Fruit fly (Drosophila melanogaster) whole organism, embryonic: Measurements from ENCODE around the gene CNPYb.

Experiments used
- Abd-B ChIP-seq: fragments of 200-800 bp; sonication (Bioruptor generic); optimal IDR thresholded peaks from 2 replicates; lab custom pipeline; 2018; ENCODE audit warnings: missing biosample characterization, mild to moderate bottlenecking, missing genetic modification characterization, moderate library complexity
- Awh ChIP-seq: fragments of 200-800 bp; sonication (Bioruptor generic); IDR thresholded peaks from 2 replicates; pipeline ENCODE4, ENCODE4 v1.3.6; 2022; ENCODE audit warnings: missing biosample characterization, missing genetic modification characterization
- C15 ChIP-seq: fragments of 200-800 bp; sonication (Bioruptor generic); IDR thresholded peaks from 3 replicates; pipeline ENCODE4 v1.3.6; 2022; ENCODE audit warnings: missing biosample characterization, missing genetic modification characterization
- CG10274 ChIP-seq: fragments of 200-800 bp; sonication (Bioruptor generic); optimal IDR thresholded peaks from 3 replicates; lab custom pipeline; 2017; ENCODE audit warnings: missing biosample characterization, mild to moderate bottlenecking, missing genetic modification characterization
- CG10543 ChIP-seq: fragments of 200-800 bp; sonication (Bioruptor generic); optimal IDR thresholded peaks from 3 replicates; lab custom pipeline; 2017; ENCODE audit warnings: missing biosample characterization, mild to moderate bottlenecking, missing genetic modification characterization, moderate library complexity
- CG11247 ChIP-seq: fragments of 200-800 bp; sonication (Bioruptor generic); IDR thresholded peaks from 2 replicates; pipeline ENCODE4 v1.3.6; 2022; ENCODE audit warnings: missing biosample characterization, missing genetic modification characterization
- CG11398 ChIP-seq: fragments of 200-800 bp; sonication (Bioruptor generic); optimal IDR thresholded peaks from 2 replicates; lab custom pipeline; 2016; ENCODE audit warnings: missing biosample characterization, missing genetic modification characterization
- CG14050 ChIP-seq: fragments of 200-800 bp; sonication (Bioruptor generic); IDR thresholded peaks from 3 replicates; pipeline ENCODE4 v1.3.6; 2022; ENCODE audit warnings: missing biosample characterization, missing genetic modification characterization
- CG15514 ChIP-seq: fragments of 200-800 bp; sonication (Bioruptor generic); optimal IDR thresholded peaks from 3 replicates; lab custom pipeline; 2017; ENCODE audit warnings: missing biosample characterization, missing genetic modification characterization, mild to moderate bottlenecking, moderate library complexity, missing genetic modification reagents
- CG16815 ChIP-seq: fragments of 200-800 bp; sonication (Bioruptor generic); optimal IDR thresholded peaks from 3 replicates; lab custom pipeline; 2017; ENCODE audit warnings: missing biosample characterization, mild to moderate bottlenecking, missing genetic modification characterization
- CG18011 ChIP-seq: fragments of 200-800 bp; sonication (Bioruptor generic); optimal IDR thresholded peaks from 2 replicates; lab custom pipeline; 2017; ENCODE audit warnings: missing biosample characterization, missing genetic modification characterization, mild to moderate bottlenecking, moderate library complexity, missing genotype
- CG30020 ChIP-seq: fragments of 200-800 bp; optimal IDR thresholded peaks from 2 replicates; lab custom pipeline; 2019; ENCODE audit warnings: missing biosample characterization, mild to moderate bottlenecking, missing genetic modification characterization, moderate library complexity
- CG4707 ChIP-seq: fragments of 200-800 bp; sonication (Bioruptor generic); optimal IDR thresholded peaks from 2 replicates; lab custom pipeline; 2018; ENCODE audit warnings: missing biosample characterization, mild to moderate bottlenecking, missing genetic modification characterization, moderate library complexity
- CG4820 ChIP-seq: fragments of 200-800 bp; sonication (Bioruptor generic); optimal IDR thresholded peaks from 3 replicates; lab custom pipeline; 2016; ENCODE audit warnings: missing biosample characterization, missing genetic modification characterization
- CG7556 ChIP-seq: fragments of 200-800 bp; sonication (Bioruptor generic); optimal IDR thresholded peaks from 2 replicates; lab custom pipeline; 2017; ENCODE audit warnings: missing biosample characterization, mild to moderate bottlenecking, missing genetic modification characterization
- CG9437 ChIP-seq: fragments of 200-800 bp; sonication (Bioruptor generic); optimal IDR thresholded peaks from 2 replicates; lab custom pipeline; 2018; ENCODE audit warnings: missing biosample characterization, mild to moderate bottlenecking, missing genetic modification characterization
- CG9932 ChIP-seq: fragments of 200-800 bp; sonication (Bioruptor generic); IDR thresholded peaks from 2 replicates; pipeline ENCODE4 v1.3.6; 2022; ENCODE audit warnings: missing biosample characterization, missing genetic modification characterization
- CTCF ChIP-seq: fragments of 200-800 bp; sonication (Bioruptor generic); optimal IDR thresholded peaks from 2 replicates; lab custom pipeline; 2017; ENCODE audit warnings: missing biosample characterization, mild to moderate bottlenecking, missing genetic modification characterization, moderate library complexity
- CrebB ChIP-seq: fragments of 200-800 bp; sonication (Bioruptor generic); optimal IDR thresholded peaks from 3 replicates; lab custom pipeline; 2018; ENCODE audit warnings: missing biosample characterization, mild to moderate bottlenecking, missing genetic modification characterization
- Deaf1 ChIP-seq: fragments of 200-800 bp; optimal IDR thresholded peaks from 3 replicates; lab custom pipeline; 2019; ENCODE audit warnings: missing biosample characterization, mild to moderate bottlenecking, missing genetic modification characterization, moderate library complexity
- Dip3 ChIP-seq: fragments of 200-800 bp; sonication (Bioruptor generic); optimal IDR thresholded peaks from 3 replicates; lab custom pipeline; 2016; ENCODE audit warnings: missing biosample characterization, missing genetic modification characterization
- Eip74EF ChIP-seq, 2 experiments: fragments of 200-800 bp in 1 of 2; fragments of >200 bp in 1 of 2; sonication (Bioruptor generic) in 1 of 2; optimal IDR thresholded peaks; 2 replicates each; lab custom pipeline; 2017 to 2019; ENCODE audit warnings: missing biosample characterization in 2 of 2, missing genetic modification characterization in 2 of 2, mild to moderate bottlenecking in 1 of 2, moderate library complexity in 1 of 2
- MBD-R2 ChIP-seq: fragments of 200-800 bp; sonication (Bioruptor generic); IDR thresholded peaks from 2 replicates; pipeline ENCODE4 v1.3.6; 2022; ENCODE audit warnings: missing biosample characterization, missing genetic modification characterization
- Med ChIP-seq: fragments of 200-800 bp; sonication (Bioruptor generic); peaks from one replicate; lab custom pipeline; 2016; ENCODE audit warnings: missing biosample characterization, missing genetic modification characterization, mild to moderate bottlenecking, inconsistent platforms, moderate library complexity
- NK7.1 ChIP-seq: fragments of 200-800 bp; sonication (Bioruptor generic); optimal IDR thresholded peaks from 3 replicates; lab custom pipeline; 2016; ENCODE audit warnings: missing biosample characterization, missing genetic modification characterization
- Neu2 ChIP-seq: fragments of 200-800 bp; sonication (Bioruptor generic); optimal IDR thresholded peaks from 3 replicates; lab custom pipeline; 2016; ENCODE audit warnings: missing biosample characterization, missing genetic modification characterization, borderline replicate concordance
- Ravus ChIP-seq: fragments of 200-800 bp; sonication (Bioruptor generic); IDR thresholded peaks from 2 replicates; pipeline ENCODE4 v1.3.6; 2022; ENCODE audit warnings: missing biosample characterization, missing genetic modification characterization
- TFAM ChIP-seq: fragments of 200-800 bp; sonication (Bioruptor generic); optimal IDR thresholded peaks from 2 replicates; lab custom pipeline; 2017; ENCODE audit warnings: missing biosample characterization, missing genetic modification characterization, inconsistent platforms
- Taf1 ChIP-seq: fragments of 200-800 bp; sonication (Bioruptor generic); IDR thresholded peaks from 2 replicates; pipeline ENCODE4 v1.3.6; 2022; ENCODE audit warnings: missing biosample characterization, missing genetic modification characterization
- Trl ChIP-seq, 3 experiments: fragments of >200 bp in 2 of 3; fragments of 200-800 bp in 1 of 3; sonication (Bioruptor generic) in 1 of 3; optimal IDR thresholded peaks; 2 replicates in 1 of 3; 3 replicates in 2 of 3; lab custom pipeline; 2016 to 2017; ENCODE audit warnings: missing biosample characterization in 1 of 3, missing genetic modification characterization in 1 of 3
- ap ChIP-seq: fragments of 200-800 bp; sonication (Bioruptor generic); IDR thresholded peaks from 2 replicates; pipeline ENCODE4 v1.3.6; 2022; ENCODE audit warnings: missing biosample characterization, missing genetic modification characterization
- bcd ChIP-seq: fragments of 200-800 bp; sonication (Bioruptor generic); optimal IDR thresholded peaks from 2 replicates; lab custom pipeline; 2017; ENCODE audit warnings: missing biosample characterization, mild to moderate bottlenecking, missing genetic modification characterization
- ci ChIP-seq: fragments of 200-800 bp; sonication (Bioruptor generic); IDR thresholded peaks from 3 replicates; pipeline ENCODE4 v1.3.6; 2022; ENCODE audit warnings: missing biosample characterization, missing genetic modification characterization
- cwo ChIP-seq: fragments of 200-800 bp; sonication (Bioruptor generic); optimal IDR thresholded peaks from 3 replicates; lab custom pipeline; 2017; ENCODE audit warnings: missing biosample characterization, missing genetic modification characterization, mild to moderate bottlenecking, moderate library complexity, missing genetic modification reagents
- gt ChIP-seq: fragments of 200-800 bp; sonication (Bioruptor generic); IDR thresholded peaks from 2 replicates; pipeline ENCODE4 v1.3.6; 2022; ENCODE audit warnings: missing biosample characterization, missing genetic modification characterization
- inv ChIP-seq: fragments of 200-800 bp; sonication (Bioruptor generic); IDR thresholded peaks from 2 replicates; pipeline ENCODE4 v1.3.6; 2022; ENCODE audit warnings: missing biosample characterization, missing genetic modification characterization; ENCODE audit not compliant: partially characterized antibody
- knrl ChIP-seq: fragments of 200-800 bp; sonication (Bioruptor generic); IDR thresholded peaks from 3 replicates; pipeline ENCODE4 v1.3.6; 2022; ENCODE audit warnings: missing biosample characterization, missing genetic modification characterization; ENCODE audit not compliant: partially characterized antibody
- lola ChIP-seq, 3 experiments: fragments of >200 bp in 2 of 3; fragments of 200-800 bp in 1 of 3; sonication (Bioruptor generic) in 1 of 3; optimal IDR thresholded peaks; 2 replicates each; lab custom pipeline; 2017 to 2019; ENCODE audit warnings: missing biosample characterization in 3 of 3, missing genetic modification characterization in 3 of 3, mild to moderate bottlenecking in 1 of 3, moderate library complexity in 1 of 3
- mld ChIP-seq: fragments of 200-800 bp; sonication (Bioruptor generic); IDR thresholded peaks from 3 replicates; pipeline ENCODE4 v1.3.6; 2022; ENCODE audit warnings: missing biosample characterization, missing genetic modification characterization; ENCODE audit not compliant: partially characterized antibody
- org-1 ChIP-seq: fragments of 200-800 bp; sonication (Bioruptor generic); optimal IDR thresholded peaks from 2 replicates; lab custom pipeline; 2017; ENCODE audit warnings: missing biosample characterization, missing genetic modification characterization
- repo ChIP-seq: fragments of 200-800 bp; sonication (Bioruptor generic); optimal IDR thresholded peaks from 2 replicates; lab custom pipeline; 2016; ENCODE audit warnings: missing biosample characterization, missing genetic modification characterization
- shn ChIP-seq: fragments of 200-800 bp; sonication (Bioruptor generic); optimal IDR thresholded peaks from 3 replicates; lab custom pipeline; 2016; ENCODE audit warnings: missing biosample characterization, missing genetic modification characterization
- slbo ChIP-seq: fragments of 200-800 bp; sonication (Bioruptor generic); IDR thresholded peaks from 2 replicates; pipeline ENCODE4 v1.3.6; 2022; ENCODE audit warnings: missing biosample characterization, missing genetic modification characterization
- sna ChIP-seq: fragments of 200-800 bp; sonication (Bioruptor generic); IDR thresholded peaks from 2 replicates; pipeline ENCODE4 v1.3.6; 2022; ENCODE audit warnings: missing biosample characterization, missing genetic modification characterization; ENCODE audit not compliant: partially characterized antibody
- tna ChIP-seq: fragments of 200-800 bp; sonication (Bioruptor generic); IDR thresholded peaks from 2 replicates; pipeline ENCODE4 v1.3.6; 2022; ENCODE audit warnings: missing biosample characterization, missing genetic modification characterization; ENCODE audit not compliant: partially characterized antibody
- tup ChIP-seq: fragments of 200-800 bp; sonication (Bioruptor generic); optimal IDR thresholded peaks from 2 replicates; lab custom pipeline; 2016; ENCODE audit warnings: missing biosample characterization, mild to moderate bottlenecking, missing genetic modification characterization, moderate library complexity
- unpg ChIP-seq: fragments of 200-800 bp; sonication (Bioruptor generic); optimal IDR thresholded peaks from 3 replicates; lab custom pipeline; 2018; ENCODE audit warnings: missing biosample characterization, mild to moderate bottlenecking, missing genetic modification characterization, moderate library complexity
- vnd ChIP-seq: fragments of 200-800 bp; sonication (Bioruptor generic); IDR thresholded peaks from 3 replicates; pipeline ENCODE4 v1.3.6; 2022; ENCODE audit warnings: missing biosample characterization, missing genetic modification characterization; ENCODE audit not compliant: partially characterized antibody

The CNPYb gene

DNA sequence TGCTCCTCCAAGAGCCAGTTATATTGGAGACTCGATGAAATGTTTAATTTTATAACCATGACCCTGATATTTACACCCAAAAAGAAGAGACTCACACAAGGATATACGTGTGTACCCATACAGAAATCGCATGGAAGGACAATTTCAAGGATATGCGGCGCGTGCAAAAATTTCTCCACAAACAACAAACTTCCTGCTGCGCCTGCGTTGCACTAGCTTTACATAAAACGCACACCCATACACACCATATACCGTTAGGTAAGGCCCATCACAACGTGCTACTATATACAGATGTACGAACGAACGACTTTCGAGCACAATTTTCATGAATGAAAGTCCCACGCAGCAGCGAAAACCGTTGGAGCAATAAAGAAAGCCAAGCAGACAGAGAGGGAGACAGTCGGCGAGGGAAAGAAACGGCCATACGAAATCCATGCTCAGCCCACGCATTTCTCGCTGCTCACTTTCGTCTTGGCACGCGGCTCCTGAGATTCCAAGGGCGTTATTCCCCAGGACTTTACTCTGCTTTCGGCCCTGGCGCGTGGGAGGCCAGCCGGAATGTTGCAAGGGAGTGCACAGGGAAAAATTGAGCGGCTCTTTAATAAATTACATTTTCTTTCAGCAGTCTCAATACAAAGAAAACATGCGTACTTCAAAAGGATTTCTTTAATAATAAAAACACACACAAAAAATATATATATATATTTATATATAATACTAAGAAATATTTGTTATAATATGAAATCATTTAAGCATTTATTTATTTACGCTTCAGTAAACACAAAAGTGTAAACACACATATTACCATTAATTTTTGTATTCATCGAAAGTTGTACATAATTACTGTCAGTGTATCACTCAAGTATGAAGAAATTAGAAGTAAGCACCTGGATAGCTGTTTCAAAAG is 8.4 kb downstream of the CNPYb start (continued):
- TF ChIP-seq CG18011 = no peak
- no peak for TF ChIP-seq CG11398 (GFP tag; lab: Kevin White, UChicago)
- TF ChIP-seq tup (GFP tag; lab: Kevin White, UChicago) = no peak
- no peak for TF ChIP-seq Deaf1 (tag; lab: Kevin White, UChicago)
- TF ChIP-seq mld (GFP tag; lab: Robert Waterston, UW) = no peak
- TF ChIP-seq CG10274 (GFP tag; lab: Kevin White, UChicago) = no peak
- TF ChIP-seq cwo = peak; percentile 26
- TF ChIP-seq repo (GFP tag; lab: Kevin White, UChicago) = no peak
- TF ChIP-seq CG4820 (GFP tag; lab: Kevin White, UChicago) = no peak
- TF ChIP-seq bcd (GFP tag; lab: Kevin White, UChicago) = peak; percentile 17
- TF ChIP-seq Awh = no peak
- TF ChIP-seq Trl (optimal IDR thresholded peaks at IDR 0.05; lab: Kevin White, UChicago) = no peak
- TF ChIP-seq Trl (GFP tag; optimal IDR thresholded peaks at IDR 0.05; lab: Kevin White, UChicago) = no peak
- no peak for TF ChIP-seq NK7.1
- no peak for TF ChIP-seq CG11247 (GFP tag; lab: Robert Waterston, UW)
- no peak for TF ChIP-seq org-1 (GFP tag; lab: Kevin White, UChicago)
- TF ChIP-seq unpg (GFP tag; lab: Kevin White, UChicago) = peak; percentile 40
- no peak for TF ChIP-seq tna
- no peak for TF ChIP-seq CG16815 (GFP tag; lab: Kevin White, UChicago)
- TF ChIP-seq CG15514 (GFP tag; lab: Kevin White, UChicago) = peak; percentile 19
- TF ChIP-seq CG10543 (GFP tag; lab: Kevin White, UChicago) = no peak
- no peak for TF ChIP-seq ap (GFP tag; lab: Robert Waterston, UW)
- TF ChIP-seq Taf1 (GFP tag; lab: Robert Waterston, UW) = no peak
- no peak for TF ChIP-seq Ravus (GFP tag; lab: Robert Waterston, UW)
- TF ChIP-seq Dip3 (GFP tag; lab: Kevin White, UChicago) = no peak
- no peak for TF ChIP-seq CG14050 (GFP tag; lab: Robert Waterston, UW)
- TF ChIP-seq inv (GFP tag; lab: Robert Waterston, UW) = no peak
- no peak for TF ChIP-seq Eip74EF (GFP tag; optimal IDR thresholded peaks at IDR 0.05; lab: Kevin White, UChicago)
- 0 out of 2 replicates have a peak, but pooled peaks have one; percentile 17 for TF ChIP-seq slbo
- no peak for TF ChIP-seq Neu2 (GFP tag; lab: Kevin White, UChicago)
- peak; percentile 27; the same call in 1 of the 3 replicates for TF ChIP-seq ci (GFP tag; lab: Robert Waterston, UW)
- peak; percentile 32 for TF ChIP-seq Abd-B (GFP tag; lab: Kevin White, UChicago)
- no peak for TF ChIP-seq CTCF (GFP tag; lab: Kevin White, UChicago)
- TF ChIP-seq sna (GFP tag; lab: Robert Waterston, UW) = no peak
- TF ChIP-seq vnd = no peak
- no peak for TF ChIP-seq shn (GFP tag; lab: Kevin White, UChicago)
- TF ChIP-seq TFAM (GFP tag; lab: Kevin White, UChicago) = no peak
- peak; percentile 75 for TF ChIP-seq CG7556 (GFP tag; lab: Kevin White, UChicago)
- no peak for TF ChIP-seq lola (GFP tag; optimal IDR thresholded peaks at IDR 0.05; lab: Kevin White, UChicago)
- TF ChIP-seq CG9932 (GFP tag; lab: Robert Waterston, UW) = no peak; the same call in 1 of the 2 replicates
- peak; percentile 47 for TF ChIP-seq CG9437 (GFP tag; lab: Kevin White, UChicago)
- TF ChIP-seq CrebB (tag; lab: Kevin White, UChicago) = no peak
- no peak for TF ChIP-seq knrl (GFP tag; lab: Robert Waterston, UW)
- TF ChIP-seq CG4707 (GFP tag; lab: Kevin White, UChicago) = no peak
- no peak for TF ChIP-seq gt (GFP tag; lab: Robert Waterston, UW)
- TF ChIP-seq MBD-R2 = no peak
- TF ChIP-seq Med (GFP tag; lab: Kevin White, UChicago) = peak; percentile 81
- no peak for TF ChIP-seq CG30020 (tag; lab: Kevin White, UChicago)
- no peak for TF ChIP-seq C15
